Worm (Caenorhabditis elegans) whole organism, mixed stage, embryonic: ENCODE data around the gene Y116F11A.3.
"Not testable (repeated sequence)": the region's sequence is repeated elsewhere in the genome, so short reads cannot be mapped to it uniquely, and the experiment has no call there.

Source experiments
- M03D4.4 ChIP-seq: sonication (generic microtip); optimal IDR thresholded peaks from 2 replicates; lab custom pipeline; 2017; ENCODE audit warnings: mild to moderate bottlenecking, missing genetic modification characterization, missing compliant biosample characterization
- bed-3 ChIP-seq: fragments of 200-800 bp; sonication (Bioruptor generic); optimal IDR thresholded peaks from 3 replicates; lab custom pipeline; 2018; ENCODE audit warnings: mild to moderate bottlenecking, missing genetic modification characterization, moderate library complexity, missing compliant biosample characterization
- blmp-1 ChIP-seq: fragments of 150-350 bp; optimal IDR thresholded peaks from 2 replicates; lab custom pipeline; 2014; ENCODE audit warnings: missing biosample characterization, missing genetic modification characterization
- ceh-39 ChIP-seq: fragments of 150-350 bp; optimal IDR thresholded peaks from 2 replicates; lab custom pipeline; 2014; ENCODE audit warnings: missing biosample characterization, missing genetic modification characterization
- ceh-43 ChIP-seq: fragments of 200-800 bp; sonication (Bioruptor generic); optimal IDR thresholded peaks from 2 replicates; lab custom pipeline; 2018; ENCODE audit warnings: mild to moderate bottlenecking, missing genetic modification characterization, moderate library complexity, missing compliant biosample characterization
- ceh-83 ChIP-seq: fragments of 200-800 bp; sonication (Bioruptor generic); optimal IDR thresholded peaks from 2 replicates; lab custom pipeline; 2018; ENCODE audit warnings: mild to moderate bottlenecking, missing genetic modification characterization, missing compliant biosample characterization
- ces-1 ChIP-seq: fragments of 150-350 bp; optimal IDR thresholded peaks from 2 replicates; lab custom pipeline; 2014; ENCODE audit warnings: missing biosample characterization, missing genetic modification reagents, missing genetic modification characterization
- cnd-1 ChIP-seq: fragments of 200-800 bp; sonication (Bioruptor generic); optimal IDR thresholded peaks from 2 replicates; lab custom pipeline; 2018; ENCODE audit warnings: mild to moderate bottlenecking, missing genetic modification characterization, missing compliant biosample characterization
- elt-1 ChIP-seq: sonication (generic microtip); optimal IDR thresholded peaks from 2 replicates; lab custom pipeline; 2017; ENCODE audit warnings: missing genetic modification characterization, mild to moderate bottlenecking, missing compliant biosample characterization, antibody characterized with exemption, moderate library complexity, borderline replicate concordance; ENCODE audit not compliant: insufficient read depth
- elt-3 ChIP-seq: fragments of 150-350 bp; optimal IDR thresholded peaks from 2 replicates; lab custom pipeline; 2014; ENCODE audit warnings: missing biosample characterization, missing genetic modification characterization
- flh-1 ChIP-seq: fragments of 200-800 bp; sonication (Bioruptor generic); optimal IDR thresholded peaks from 2 replicates; lab custom pipeline; 2018; ENCODE audit warnings: mild to moderate bottlenecking, missing genetic modification characterization, moderate library complexity, missing compliant biosample characterization
- ham-2 ChIP-seq: fragments of 200-800 bp; sonication (Bioruptor generic); optimal IDR thresholded peaks from 2 replicates; lab custom pipeline; 2018; ENCODE audit warnings: mild to moderate bottlenecking, missing genetic modification characterization, missing compliant biosample characterization
- hlh-1 ChIP-seq: fragments of 150-350 bp; optimal IDR thresholded peaks from 2 replicates; lab custom pipeline; 2014; ENCODE audit warnings: missing biosample characterization, missing genetic modification reagents, missing genetic modification characterization
- lin-13 ChIP-seq: fragments of 150-350 bp; optimal IDR thresholded peaks from 2 replicates; lab custom pipeline; 2014; ENCODE audit warnings: missing biosample characterization, missing genetic modification characterization
- lin-32 ChIP-seq: fragments of 200-800 bp; sonication (Bioruptor generic); optimal IDR thresholded peaks from 2 replicates; lab custom pipeline; 2018; ENCODE audit warnings: mild to moderate bottlenecking, missing genetic modification characterization, missing compliant biosample characterization
- lsy-2 ChIP-seq: fragments of 150-350 bp; optimal IDR thresholded peaks from 2 replicates; lab custom pipeline; 2014; ENCODE audit warnings: missing biosample characterization, missing genetic modification characterization
- mab-5 ChIP-seq: fragments of 150-350 bp; optimal IDR thresholded peaks from 2 replicates; lab custom pipeline; 2014; ENCODE audit warnings: missing biosample characterization, missing genetic modification characterization
- mep-1 ChIP-seq: fragments of 150-350 bp; optimal IDR thresholded peaks from 2 replicates; lab custom pipeline; 2017; ENCODE audit warnings: missing biosample characterization, missing genetic modification reagents, missing genetic modification characterization, inconsistent platforms
- mls-2 ChIP-seq: sonication (generic microtip); optimal IDR thresholded peaks from 2 replicates; lab custom pipeline; 2016; ENCODE audit warnings: mild to moderate bottlenecking, missing genetic modification characterization, moderate library complexity, missing compliant biosample characterization
- nhr-12 ChIP-seq: fragments of 150-350 bp; optimal IDR thresholded peaks from 2 replicates; lab custom pipeline; 2014; ENCODE audit warnings: missing biosample characterization, missing genetic modification characterization
- nhr-2 ChIP-seq: fragments of 150-350 bp; optimal IDR thresholded peaks from 2 replicates; lab custom pipeline; 2014; ENCODE audit warnings: missing biosample characterization, missing genetic modification characterization
- nhr-28 ChIP-seq: fragments of 150-350 bp; optimal IDR thresholded peaks from 2 replicates; lab custom pipeline; 2014; ENCODE audit warnings: missing biosample characterization, missing genetic modification characterization
- nhr-76 ChIP-seq: sonication (generic microtip); optimal IDR thresholded peaks from 2 replicates; lab custom pipeline; 2017; ENCODE audit warnings: missing biosample characterization, missing genetic modification characterization
- pha-4 ChIP-seq: fragments of 150-350 bp; optimal IDR thresholded peaks from 2 replicates; lab custom pipeline; 2018; ENCODE audit warnings: missing biosample characterization, missing genetic modification reagents, missing genetic modification characterization
- sem-2 ChIP-seq: fragments of 200-800 bp; sonication (Bioruptor generic); optimal IDR thresholded peaks from 2 replicates; lab custom pipeline; 2018; ENCODE audit warnings: mild to moderate bottlenecking, missing genetic modification characterization, missing compliant biosample characterization
- sptf-1 ChIP-seq: sonication (generic microtip); optimal IDR thresholded peaks from 2 replicates; lab custom pipeline; 2017; ENCODE audit warnings: mild to moderate bottlenecking, missing genetic modification characterization, moderate library complexity, missing compliant biosample characterization
- tbx-8 ChIP-seq: fragments of 200-800 bp; sonication (Bioruptor generic); optimal IDR thresholded peaks from 2 replicates; lab custom pipeline; 2018; ENCODE audit warnings: mild to moderate bottlenecking, missing genetic modification characterization, moderate library complexity, missing compliant biosample characterization
- unc-120 ChIP-seq: sonication (generic microtip); optimal IDR thresholded peaks from 2 replicates; lab custom pipeline; 2017; ENCODE audit warnings: missing genetic modification characterization, missing compliant biosample characterization; ENCODE audit not compliant: poor library complexity, severe bottlenecking
- unc-39 ChIP-seq: fragments of 150-350 bp; optimal IDR thresholded peaks from 2 replicates; lab custom pipeline; 2014; ENCODE audit warnings: missing biosample characterization, missing genetic modification characterization
- unc-62 ChIP-seq: fragments of 150-350 bp; optimal IDR thresholded peaks from 2 replicates; lab custom pipeline; 2014; ENCODE audit warnings: missing biosample characterization, missing genetic modification reagents, missing genetic modification characterization
- zip-8 ChIP-seq: fragments of 150-350 bp; optimal IDR thresholded peaks from 2 replicates; lab custom pipeline; 2014; ENCODE audit warnings: missing biosample characterization, missing genetic modification characterization
- ztf-11 ChIP-seq: fragments of 150-350 bp; optimal IDR thresholded peaks from 2 replicates; lab custom pipeline; 2014; ENCODE audit warnings: missing biosample characterization, missing genetic modification characterization

The Y116F11A.3 gene

ce11 chrV:19710514-19710913 is 18.3 kb upstream of the Y116F11A.3 start, which contains the start of gene Y43F8C.15:
TSS of gene Y43F8C.15 (minus strand) at chrV:19710614.
- not testable (repeated sequence) for TF ChIP-seq ceh-83; lsy-2 (tag; lab: Kevin White, UChicago); tbx-8

ce11 chrV:19711646-19712045 is 17.2 kb upstream of the Y116F11A.3 start, which contains the start of gene Y43F8C.23:
TSS of gene Y43F8C.23 (minus strand) at chrV:19711746.
- TF ChIP-seq elt-1; mep-1 (tag; lab: Kevin White, UChicago); lin-32 (GFP tag; lab: Kevin White, UChicago): not testable (repeated sequence)

ce11 chrV:19715419-19715818 is 13.4 kb upstream of the Y116F11A.3 start, which contains the start of gene Y43F8C.16:
TSS of gene Y43F8C.16 (minus strand) at chrV:19715519.
- no peak for TF ChIP-seq mab-5 (tag; lab: Kevin White, UChicago)
- TF ChIP-seq ceh-43 (GFP tag; lab: Kevin White, UChicago): no peak
- no peak for TF ChIP-seq tbx-8
- no peak for TF ChIP-seq ces-1
- TF ChIP-seq pha-4 (tag; lab: Kevin White, UChicago): no peak
- TF ChIP-seq sptf-1: no peak
- no peak for TF ChIP-seq unc-120 (tag; lab: Kevin White, UChicago)
- no peak for TF ChIP-seq mls-2 (tag; lab: Kevin White, UChicago)
- TF ChIP-seq zip-8 (tag; lab: Kevin White, UChicago): no peak
- TF ChIP-seq lin-13 (tag; lab: Kevin White, UChicago): no peak
- no peak for TF ChIP-seq elt-1
- no peak for TF ChIP-seq lin-32 (GFP tag; lab: Kevin White, UChicago)
- no peak for TF ChIP-seq elt-3
- no peak for TF ChIP-seq nhr-12 (tag; lab: Kevin White, UChicago)
- no peak for TF ChIP-seq M03D4.4
- TF ChIP-seq hlh-1: no peak
- no peak for TF ChIP-seq ztf-11
- TF ChIP-seq ceh-39 (tag; lab: Kevin White, UChicago): no peak
- no peak for TF ChIP-seq flh-1 (GFP tag; lab: Kevin White, UChicago)

ce11 chrV:19715847-19716246 is 13.0 kb upstream of the Y116F11A.3 start, which contains the start of gene Y43F8C.17:
TSS of gene Y43F8C.17 (plus strand) at chrV:19716147.
- TF ChIP-seq cnd-1 (no peak), zip-8 (tag; lab: Kevin White, UChicago) (no peak), tbx-8 (no peak), elt-3 (no peak), unc-39 (no peak), lin-32 (GFP tag; lab: Kevin White, UChicago) (no peak), nhr-12 (tag; lab: Kevin White, UChicago) (no peak), mls-2 (tag; lab: Kevin White, UChicago) (no peak)

- TF ChIP-seq unc-39: no peak
- no peak for TF ChIP-seq nhr-76 (tag; lab: Kevin White, UChicago)
- TF ChIP-seq hlh-1: peak; percentile 21
- no peak for TF ChIP-seq ham-2
- TF ChIP-seq sem-2: no peak
- no peak for TF ChIP-seq sptf-1
- TF ChIP-seq zip-8 (tag; lab: Kevin White, UChicago): no peak
- TF ChIP-seq ces-1: no peak
- no peak for TF ChIP-seq pha-4 (tag; lab: Kevin White, UChicago)
- TF ChIP-seq bed-3: no peak
- TF ChIP-seq tbx-8: no peak
- TF ChIP-seq ceh-83: no peak
- TF ChIP-seq lin-32 (GFP tag; lab: Kevin White, UChicago): no peak
- TF ChIP-seq unc-62 (GFP tag; lab: Kevin White, UChicago): peak; percentile 86
Measured at ce11 chrV:19717933-19718332, 10.9 kb upstream of the Y116F11A.3 start.

- no peak for TF ChIP-seq nhr-76 (tag; lab: Kevin White, UChicago)
Measured at ce11 chrV:19718660-19719059, 10.2 kb upstream of the Y116F11A.3 start.

- TF ChIP-seq sptf-1 (no peak), nhr-2 (tag; lab: Kevin White, UChicago) (no peak), mab-5 (tag; lab: Kevin White, UChicago) (no peak), ceh-39 (tag; lab: Kevin White, UChicago) (no peak), unc-120 (tag; lab: Kevin White, UChicago) (no peak), unc-39 (no peak), ztf-11 (no peak), blmp-1 (tag; lab: Kevin White, UChicago) (no peak), zip-8 (tag; lab: Kevin White, UChicago) (no peak), elt-3 (no peak), ceh-43 (GFP tag; lab: Kevin White, UChicago) (no peak), ces-1 (no peak), bed-3 (no peak), unc-62 (GFP tag; lab: Kevin White, UChicago) (no peak), ceh-83 (no peak), pha-4 (tag; lab: Kevin White, UChicago) (no peak), lin-32 (GFP tag; lab: Kevin White, UChicago) (no peak), tbx-8 (no peak), nhr-28 (tag; lab: Kevin White, UChicago) (no peak)
- TF ChIP-seq, all 35 proteins: peak for 0
Measured at ce11 chrV:19719253-19719652, 9.6 kb upstream of the Y116F11A.3 start, which contains the start of gene Y116F11A.6. TSS of gene Y116F11A.6 (plus strand) at chrV:19719553.
